Worm (Caenorhabditis elegans) whole organism, young adult: Measurements from ENCODE around the gene cng-2.

Source experiments
- C06A6.2 ChIP-seq: fragments of 200-800 bp; sonication (Bioruptor generic); conservative IDR thresholded peaks from 2 replicates; pipeline ENCODE4 v1.3.6; 2022; ENCODE audit warnings: missing genetic modification characterization, missing compliant biosample characterization
- F49E8.2 ChIP-seq: sonication (generic microtip); optimal IDR thresholded peaks from 3 replicates; lab custom pipeline; 2017; ENCODE audit warnings: missing genetic modification characterization, mild to moderate bottlenecking, missing compliant biosample characterization, antibody characterized with exemption, moderate library complexity; ENCODE audit not compliant: insufficient read depth
- atf-7 ChIP-seq: sonication (generic microtip); optimal IDR thresholded peaks from 2 replicates; lab custom pipeline; 2017; ENCODE audit warnings: mild to moderate bottlenecking, missing genetic modification characterization, missing compliant biosample characterization
- cebp-1 ChIP-seq, 2 experiments: fragments of 200-800 bp in 1 of 2; sonication (Bioruptor generic) in 1 of 2; sonication (generic microtip) in 1 of 2; IDR thresholded peaks in 1 of 2; optimal IDR thresholded peaks in 1 of 2; 2 replicates each; pipeline versions ENCODE4 v1.3.6 to Lab custom; 2017 to 2022; ENCODE audit warnings: missing compliant biosample characterization in 2 of 2, missing genetic modification characterization in 2 of 2, mild to moderate bottlenecking in 1 of 2, missing genetic modification reagents in 1 of 2, moderate library complexity in 1 of 2
- lin-54 ChIP-seq: fragments of 200-800 bp; sonication (Bioruptor generic); optimal IDR thresholded peaks from 2 replicates; lab custom pipeline; 2018; ENCODE audit warnings: mild to moderate bottlenecking, missing genetic modification characterization, missing compliant biosample characterization
- nfyb-1 ChIP-seq: fragments of 200-800 bp; sonication (Bioruptor generic); IDR thresholded peaks from 2 replicates; pipeline ENCODE4 v1.3.6; 2022; ENCODE audit warnings: missing genetic modification reagents, missing genetic modification characterization, missing compliant biosample characterization
- pha-4 ChIP-seq: fragments of 150-350 bp; sonication (generic microtip); optimal IDR thresholded peaks from 2 replicates; lab custom pipeline; 2014; ENCODE audit warnings: missing biosample characterization, missing genetic modification reagents, missing genetic modification characterization
- tbx-9 ChIP-seq: sonication (generic microtip); optimal IDR thresholded peaks from 2 replicates; lab custom pipeline; 2016; ENCODE audit warnings: borderline replicate concordance, missing genetic modification characterization, inconsistent platforms, missing compliant biosample characterization

DNA sequence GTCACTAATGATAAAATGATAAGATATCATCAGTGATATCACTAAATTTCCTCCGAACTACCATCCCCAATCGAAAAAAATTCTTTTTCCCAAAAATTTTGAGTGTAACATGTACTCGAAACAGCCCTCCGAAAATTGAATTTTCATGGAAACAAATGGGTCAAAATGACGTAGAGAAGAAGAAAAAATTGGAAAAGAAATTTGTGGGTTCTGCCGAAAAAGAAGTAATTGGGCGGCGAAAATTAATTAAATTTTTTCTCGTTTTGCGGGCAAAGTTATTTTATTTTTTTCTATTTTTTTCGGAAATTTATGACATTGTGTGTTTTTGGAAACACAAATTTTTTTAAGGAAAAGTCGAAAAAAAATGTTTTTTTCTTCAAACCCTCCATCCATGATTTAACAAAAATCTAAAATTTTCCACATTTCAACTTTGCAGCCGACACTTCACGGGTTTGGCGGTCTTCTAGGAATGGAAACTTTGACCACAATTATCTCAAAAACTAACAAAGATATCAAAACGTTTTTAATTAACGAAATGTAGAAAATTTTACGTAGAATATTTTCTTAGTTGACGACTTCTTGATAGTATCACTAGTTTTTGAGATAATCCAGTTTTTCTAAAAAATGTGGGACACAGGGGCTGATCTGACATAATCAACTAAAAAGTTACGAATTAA is 40.3 kb downstream of the cng-2 start:
- TF ChIP-seq pha-4 (no peak), nfyb-1 (no peak), C06A6.2 (GFP tag; lab: Robert Waterston, UW) (no peak), F49E8.2 (tag; lab: Kevin White, UChicago) (no peak), lin-54 (GFP tag; lab: Kevin White, UChicago) (no peak), cebp-1 (GFP tag; IDR thresholded peaks at IDR 0.05; lab: Robert Waterston, UW) (no peak), cebp-1 (tag; optimal IDR thresholded peaks at IDR 0.05; lab: Kevin White, UChicago) (no peak), atf-7 (tag; lab: Kevin White, UChicago) (no peak), tbx-9 (tag; lab: Kevin White, UChicago) (no peak)
